Fruit fly (Drosophila melanogaster) whole organism, prepupa: Measurements from ENCODE around the gene CG13315.

ENCODE experiments used
- CG10669 ChIP-seq: fragments of 200-800 bp; sonication (Bioruptor generic); optimal IDR thresholded peaks from 3 replicates; lab custom pipeline; 2018; ENCODE audit warnings: missing biosample characterization, mild to moderate bottlenecking, missing genetic modification characterization, moderate library complexity
- CG11294 ChIP-seq: fragments of 200-800 bp; sonication (Bioruptor generic); IDR thresholded peaks from 2 replicates; pipeline ENCODE4 v1.3.6; 2022; ENCODE audit warnings: missing biosample characterization, missing genetic modification characterization
- CG11762 ChIP-seq: fragments of 200-800 bp; sonication (Bioruptor generic); optimal IDR thresholded peaks from 3 replicates; lab custom pipeline; 2016; ENCODE audit warnings: missing biosample characterization, missing genetic modification characterization; ENCODE audit not compliant: insufficient read depth
- CG15336 ChIP-seq: fragments of 200-800 bp; sonication (Bioruptor generic); IDR thresholded peaks from 2 replicates; pipeline ENCODE4 v1.3.6; 2022; ENCODE audit warnings: missing biosample characterization, missing genetic modification characterization
- CG16779 ChIP-seq: fragments of 200-800 bp; sonication (Bioruptor generic); optimal IDR thresholded peaks from 3 replicates; lab custom pipeline; 2017; ENCODE audit warnings: missing biosample characterization, mild to moderate bottlenecking, missing genetic modification characterization
- CG3032 ChIP-seq: fragments of 200-800 bp; optimal IDR thresholded peaks from 2 replicates; lab custom pipeline; 2019; ENCODE audit warnings: missing biosample characterization, mild to moderate bottlenecking, missing genetic modification characterization, moderate library complexity
- CG31627 ChIP-seq: fragments of 200-800 bp; sonication (Bioruptor generic); optimal IDR thresholded peaks from 3 replicates; lab custom pipeline; 2016; ENCODE audit warnings: missing biosample characterization, missing genetic modification characterization
- CG32006 ChIP-seq: fragments of 200-800 bp; sonication (Bioruptor generic); optimal IDR thresholded peaks from 3 replicates; lab custom pipeline; 2017; ENCODE audit warnings: missing biosample characterization, mild to moderate bottlenecking, missing genetic modification characterization
- CG34406 ChIP-seq: fragments of 200-800 bp; sonication (Bioruptor generic); optimal IDR thresholded peaks from 3 replicates; lab custom pipeline; 2016; ENCODE audit warnings: missing biosample characterization, missing genetic modification characterization
- CG3919 ChIP-seq: fragments of 200-800 bp; sonication (Bioruptor generic); optimal IDR thresholded peaks from 3 replicates; lab custom pipeline; 2016; ENCODE audit warnings: missing biosample characterization, missing genetic modification characterization
- CG4318 ChIP-seq: fragments of 200-800 bp; sonication (Bioruptor generic); optimal IDR thresholded peaks from 3 replicates; lab custom pipeline; 2017; ENCODE audit warnings: missing biosample characterization, mild to moderate bottlenecking, missing genetic modification characterization
- CG6163 ChIP-seq: fragments of 200-800 bp; sonication (Bioruptor generic); IDR thresholded peaks from 3 replicates; pipeline ENCODE4 v1.3.6; 2022; ENCODE audit warnings: missing biosample characterization, missing genetic modification characterization
- CG6808 ChIP-seq: fragments of 200-800 bp; sonication (Bioruptor generic); optimal IDR thresholded peaks from 3 replicates; lab custom pipeline; 2017; ENCODE audit warnings: missing biosample characterization, missing genetic modification characterization, mild to moderate bottlenecking, moderate library complexity, missing genetic modification reagents
- CG6854 ChIP-seq: fragments of 200-800 bp; sonication (Bioruptor generic); optimal IDR thresholded peaks from 2 replicates; lab custom pipeline; 2017; ENCODE audit warnings: missing biosample characterization, mild to moderate bottlenecking, missing genetic modification characterization
- CG8119 ChIP-seq: fragments of 200-800 bp; sonication (Bioruptor generic); IDR thresholded peaks from 3 replicates; pipeline ENCODE4 v1.3.6; 2022; ENCODE audit warnings: missing biosample characterization, missing genetic modification characterization
- CG9139 ChIP-seq: fragments of 200-800 bp; sonication (Bioruptor generic); optimal IDR thresholded peaks from 3 replicates; lab custom pipeline; 2017; ENCODE audit warnings: missing biosample characterization, mild to moderate bottlenecking, missing genetic modification characterization
- Eip75B ChIP-seq: fragments of 200-800 bp; sonication (Bioruptor generic); optimal IDR thresholded peaks from 3 replicates; lab custom pipeline; 2016; ENCODE audit warnings: missing biosample characterization, missing genetic modification characterization
- Eip78C ChIP-seq: fragments of 200-800 bp; sonication (Bioruptor generic); peaks from one replicate; lab custom pipeline; 2016; ENCODE audit warnings: missing biosample characterization, missing genetic modification characterization
- Eip93F ChIP-seq: fragments of 200-800 bp; sonication (Bioruptor generic); optimal IDR thresholded peaks from 2 replicates; lab custom pipeline; 2016; ENCODE audit warnings: missing biosample characterization, mild to moderate bottlenecking, missing genetic modification characterization
- Ets96B ChIP-seq: fragments of 200-800 bp; optimal IDR thresholded peaks from 2 replicates; lab custom pipeline; 2019; ENCODE audit warnings: missing biosample characterization, mild to moderate bottlenecking, missing genetic modification characterization, moderate library complexity
- Hr39 ChIP-seq: fragments of 200-800 bp; sonication (Bioruptor generic); optimal IDR thresholded peaks from 2 replicates; lab custom pipeline; 2016; ENCODE audit warnings: missing biosample characterization, missing genetic modification characterization
- Hr4 ChIP-seq: fragments of 200-800 bp; sonication (Bioruptor generic); optimal IDR thresholded peaks from 3 replicates; lab custom pipeline; 2016; ENCODE audit warnings: missing biosample characterization, missing genetic modification characterization
- Lpt ChIP-seq: fragments of 200-800 bp; sonication (Bioruptor generic); optimal IDR thresholded peaks from 3 replicates; lab custom pipeline; 2016; ENCODE audit warnings: missing biosample characterization, missing genetic modification characterization
- Met ChIP-seq: fragments of 200-800 bp; sonication (Bioruptor generic); optimal IDR thresholded peaks from 3 replicates; lab custom pipeline; 2016; ENCODE audit warnings: missing biosample characterization, missing genetic modification characterization
- Sox102F ChIP-seq: fragments of 200-800 bp; sonication (Bioruptor generic); optimal IDR thresholded peaks from 2 replicates; lab custom pipeline; 2016; ENCODE audit warnings: missing biosample characterization, mild to moderate bottlenecking, missing genetic modification characterization
- Sox15 ChIP-seq: fragments of 200-800 bp; sonication (Bioruptor generic); optimal IDR thresholded peaks from 3 replicates; lab custom pipeline; 2016; ENCODE audit warnings: missing biosample characterization, missing genetic modification characterization
- achi ChIP-seq: fragments of 200-800 bp; sonication (Bioruptor generic); optimal IDR thresholded peaks from 3 replicates; lab custom pipeline; 2016; ENCODE audit warnings: missing biosample characterization, missing genetic modification characterization
- acj6 ChIP-seq: fragments of 200-800 bp; sonication (Bioruptor generic); optimal IDR thresholded peaks from 3 replicates; lab custom pipeline; 2016; ENCODE audit warnings: missing biosample characterization, missing genetic modification characterization
- dac ChIP-seq: fragments of 200-800 bp; sonication (Bioruptor generic); optimal IDR thresholded peaks from 2 replicates; lab custom pipeline; 2017; ENCODE audit warnings: missing biosample characterization, mild to moderate bottlenecking, missing genetic modification characterization
- dsx ChIP-seq: fragments of 200-800 bp; optimal IDR thresholded peaks from 3 replicates; lab custom pipeline; 2019; ENCODE audit warnings: missing biosample characterization, mild to moderate bottlenecking, missing genetic modification characterization, moderate library complexity; ENCODE audit not compliant: poor library complexity, severe bottlenecking
- eg ChIP-seq: fragments of 200-800 bp; sonication (Bioruptor generic); IDR thresholded peaks from 3 replicates; pipeline ENCODE4 v1.3.6; 2022; ENCODE audit warnings: missing biosample characterization, missing genetic modification characterization
- esn ChIP-seq: fragments of 200-800 bp; sonication (Bioruptor generic); optimal IDR thresholded peaks from 2 replicates; lab custom pipeline; 2016; ENCODE audit warnings: missing biosample characterization, mild to moderate bottlenecking, missing genetic modification characterization, moderate library complexity
- fd59A ChIP-seq: fragments of 200-800 bp; sonication (Bioruptor generic); optimal IDR thresholded peaks from 2 replicates; lab custom pipeline; 2017; ENCODE audit warnings: missing biosample characterization, mild to moderate bottlenecking, missing genetic modification characterization, missing genetic modification reagents
- fd85E ChIP-seq: fragments of 200-800 bp; sonication (Bioruptor generic); optimal IDR thresholded peaks from 3 replicates; lab custom pipeline; 2016; ENCODE audit warnings: missing biosample characterization, missing genetic modification characterization
- fkh ChIP-seq: fragments of 200-800 bp; sonication (Bioruptor generic); optimal IDR thresholded peaks from 3 replicates; lab custom pipeline; 2017; ENCODE audit warnings: missing biosample characterization, mild to moderate bottlenecking, missing genetic modification characterization, moderate library complexity
- net ChIP-seq: fragments of 200-800 bp; sonication (Bioruptor generic); optimal IDR thresholded peaks from 3 replicates; lab custom pipeline; 2016; ENCODE audit warnings: missing biosample characterization, missing genetic modification characterization
- pdm3 ChIP-seq: fragments of 200-800 bp; sonication (Bioruptor generic); optimal IDR thresholded peaks from 3 replicates; lab custom pipeline; 2016; ENCODE audit warnings: missing biosample characterization, missing genetic modification characterization
- salr ChIP-seq, 2 experiments: fragments of 200-800 bp; sonication (Bioruptor generic); optimal IDR thresholded peaks; 3 replicates each; lab custom pipeline; 2016 to 2018; ENCODE audit warnings: missing biosample characterization in 2 of 2, missing genetic modification characterization in 2 of 2, mild to moderate bottlenecking in 1 of 2
- ss ChIP-seq, 2 experiments: fragments of 200-800 bp; sonication (Bioruptor generic); optimal IDR thresholded peaks; 2 replicates in 1 of 2; 3 replicates in 1 of 2; lab custom pipeline; 2017 to 2018; ENCODE audit warnings: mild to moderate bottlenecking in 2 of 2, missing biosample characterization in 2 of 2, missing genetic modification characterization in 2 of 2, moderate library complexity in 1 of 2
- svp ChIP-seq: fragments of 200-800 bp; sonication (Bioruptor generic); peaks from one replicate; lab custom pipeline; 2016; ENCODE audit warnings: missing biosample characterization, missing genetic modification characterization
- vri ChIP-seq: fragments of 200-800 bp; sonication (Bioruptor generic); optimal IDR thresholded peaks from 3 replicates; lab custom pipeline; 2016; ENCODE audit warnings: missing biosample characterization, mild to moderate bottlenecking, missing genetic modification characterization

Gene CG13315

dm6 chr3L:9055870-9056807 is 40.5 kb upstream of the CG13315 start:
- TF ChIP-seq CG9139: no peak
- no peak for TF ChIP-seq esn (GFP tag; lab: Kevin White, UChicago)
- peak; percentile 65 for TF ChIP-seq Lpt (GFP tag; lab: Kevin White, UChicago)
- TF ChIP-seq Eip75B: no peak
- TF ChIP-seq fkh (GFP tag; lab: Kevin White, UChicago): no peak
- TF ChIP-seq acj6 (GFP tag; lab: Kevin White, UChicago): no peak
- TF ChIP-seq Ets96B (tag; lab: Kevin White, UChicago): no peak
- TF ChIP-seq Sox102F (GFP tag; lab: Kevin White, UChicago): no peak
- TF ChIP-seq CG6163: 0 out of 3 replicates have a peak, but pooled peaks have one; percentile 16
- TF ChIP-seq Eip78C (GFP tag; lab: Kevin White, UChicago): no peak
- TF ChIP-seq dac: no peak
- TF ChIP-seq fd59A (GFP tag; lab: Kevin White, UChicago): no peak
- TF ChIP-seq CG3032 (tag; lab: Kevin White, UChicago): no peak
- no peak for TF ChIP-seq CG16779 (tag; lab: Kevin White, UChicago)
- no peak for TF ChIP-seq CG11762 (GFP tag; lab: Kevin White, UChicago)
- TF ChIP-seq Hr39 (GFP tag; lab: Kevin White, UChicago): no peak
- TF ChIP-seq dsx (GFP tag; lab: Kevin White, UChicago): peak; percentile 0
- no peak for TF ChIP-seq CG6808
- TF ChIP-seq fd85E (GFP tag; lab: Kevin White, UChicago): no peak
- no peak for TF ChIP-seq eg (GFP tag; lab: Robert Waterston, UW)
- no peak for TF ChIP-seq pdm3
- no peak for TF ChIP-seq Hr4 (GFP tag; lab: Kevin White, UChicago)
- TF ChIP-seq Sox15: no peak
- TF ChIP-seq svp (GFP tag; lab: Kevin White, UChicago): no peak
- no peak for TF ChIP-seq CG4318 (GFP tag; lab: Kevin White, UChicago)
- TF ChIP-seq salr (GFP tag; optimal IDR thresholded peaks at IDR 0.05; lab: Kevin White, UChicago): no peak
- peak in 1 of 2 experiments; percentile 24 for TF ChIP-seq ss (GFP tag; optimal IDR thresholded peaks at IDR 0.05; lab: Kevin White, UChicago)
- no peak for TF ChIP-seq CG15336 (GFP tag; lab: Robert Waterston, UW)
- TF ChIP-seq CG32006: no peak
- no peak for TF ChIP-seq Met (GFP tag; lab: Kevin White, UChicago)
- TF ChIP-seq net: peak; percentile 37
- peak; percentile 91 for TF ChIP-seq vri (GFP tag; lab: Kevin White, UChicago)
- no peak for TF ChIP-seq CG3919 (GFP tag; lab: Kevin White, UChicago)
- no peak for TF ChIP-seq CG31627
- TF ChIP-seq achi (GFP tag; lab: Kevin White, UChicago): no peak
- TF ChIP-seq CG10669 (GFP tag; lab: Kevin White, UChicago): no peak
- no peak for TF ChIP-seq Eip93F (GFP tag; lab: Kevin White, UChicago)
- TF ChIP-seq CG6854 (GFP tag; lab: Kevin White, UChicago): peak; percentile 17
- TF ChIP-seq CG8119 (GFP tag; lab: Robert Waterston, UW): no peak
- no peak for TF ChIP-seq CG34406 (GFP tag; lab: Kevin White, UChicago)
- TF ChIP-seq CG11294 (GFP tag; lab: Robert Waterston, UW): no peak
